Fruit fly (Drosophila melanogaster) whole organism, embryonic: ENCODE data around the gene CG17819.

Experiments
- Bteb2 ChIP-seq: fragments of 200-800 bp; sonication (Bioruptor generic); optimal IDR thresholded peaks from 2 replicates; lab custom pipeline; 2016; ENCODE audit warnings: missing biosample characterization, missing genetic modification characterization
- CG10147 ChIP-seq: fragments of 200-800 bp; sonication (Bioruptor generic); optimal IDR thresholded peaks from 2 replicates; lab custom pipeline; 2019; ENCODE audit warnings: missing biosample characterization, mild to moderate bottlenecking, missing genetic modification characterization, moderate library complexity
- CG10462 ChIP-seq: fragments of 200-800 bp; sonication (Bioruptor generic); optimal IDR thresholded peaks from 2 replicates; lab custom pipeline; 2016; ENCODE audit warnings: missing biosample characterization, missing genetic modification characterization
- CG11093 ChIP-seq: fragments of 200-800 bp; sonication (Bioruptor generic); IDR thresholded peaks from 3 replicates; pipeline ENCODE4 v1.3.6; 2022; ENCODE audit warnings: missing biosample characterization, missing genetic modification characterization
- CG11723 ChIP-seq: fragments of 200-800 bp; sonication (Bioruptor generic); optimal IDR thresholded peaks from 2 replicates; lab custom pipeline; 2017; ENCODE audit warnings: missing biosample characterization, mild to moderate bottlenecking, missing genetic modification characterization
- CG12942 ChIP-seq: fragments of 200-800 bp; sonication (Bioruptor generic); optimal IDR thresholded peaks from 3 replicates; lab custom pipeline; 2016; ENCODE audit warnings: missing biosample characterization, missing genetic modification characterization
- CG13123 ChIP-seq: fragments of 200-800 bp; sonication (Bioruptor generic); optimal IDR thresholded peaks from 2 replicates; lab custom pipeline; 2016; ENCODE audit warnings: missing biosample characterization, missing genetic modification characterization
- CG15011 ChIP-seq: fragments of 200-800 bp; sonication (Bioruptor generic); optimal IDR thresholded peaks from 3 replicates; lab custom pipeline; 2018; ENCODE audit warnings: missing biosample characterization, mild to moderate bottlenecking, missing genetic modification characterization
- CG1529 ChIP-seq: fragments of 200-800 bp; sonication (Bioruptor generic); optimal IDR thresholded peaks from 3 replicates; lab custom pipeline; 2018; ENCODE audit warnings: missing biosample characterization, missing genetic modification characterization
- CG16813 ChIP-seq: fragments of 200-800 bp; sonication (Bioruptor generic); IDR thresholded peaks from 3 replicates; pipeline ENCODE4 v1.3.6; 2022; ENCODE audit warnings: missing biosample characterization, missing genetic modification characterization; ENCODE audit not compliant: partially characterized antibody
- CG17568 ChIP-seq: fragments of 200-800 bp; sonication (Bioruptor generic); optimal IDR thresholded peaks from 2 replicates; lab custom pipeline; 2018; ENCODE audit warnings: missing biosample characterization, mild to moderate bottlenecking, missing genetic modification characterization, moderate library complexity
- CG17612 ChIP-seq: fragments of 200-800 bp; sonication (Bioruptor generic); IDR thresholded peaks from 2 replicates; pipeline ENCODE4 v1.3.6; 2022; ENCODE audit warnings: missing biosample characterization, missing genetic modification characterization
- CG2889 ChIP-seq: fragments of 200-800 bp; sonication (Bioruptor generic); IDR thresholded peaks from 3 replicates; pipeline ENCODE4 v1.3.6; 2022; ENCODE audit warnings: missing biosample characterization, missing genetic modification characterization
- CG31365 ChIP-seq: fragments of 200-800 bp; sonication (Bioruptor generic); optimal IDR thresholded peaks from 2 replicates; lab custom pipeline; 2018; ENCODE audit warnings: missing biosample characterization, mild to moderate bottlenecking, missing genetic modification characterization
- CG32767 ChIP-seq: fragments of 200-800 bp; sonication (Bioruptor generic); IDR thresholded peaks from 2 replicates; pipeline ENCODE4 v1.3.6; 2022; ENCODE audit warnings: missing biosample characterization, missing genetic modification characterization
- CG4404 ChIP-seq: fragments of 200-800 bp; sonication (Bioruptor generic); IDR thresholded peaks from 2 replicates; pipeline ENCODE4 v1.3.6; 2022; ENCODE audit warnings: missing biosample characterization, missing genetic modification characterization
- CG5180 ChIP-seq: fragments of 200-800 bp; sonication (Bioruptor generic); optimal IDR thresholded peaks from 3 replicates; lab custom pipeline; 2017; ENCODE audit warnings: missing biosample characterization, missing genetic modification characterization, mild to moderate bottlenecking, moderate library complexity, missing genetic modification reagents
- CG6272 ChIP-seq: fragments of 200-800 bp; sonication (Bioruptor generic); IDR thresholded peaks from 2 replicates; pipeline ENCODE4 v1.3.6; 2022; ENCODE audit warnings: missing biosample characterization, missing genetic modification characterization
- CG6683 ChIP-seq: fragments of 200-800 bp; sonication (Bioruptor generic); optimal IDR thresholded peaks from 2 replicates; lab custom pipeline; 2017; ENCODE audit warnings: missing biosample characterization, mild to moderate bottlenecking, missing genetic modification characterization, missing genetic modification reagents
- CG8089 ChIP-seq: fragments of 200-800 bp; sonication (Bioruptor generic); optimal IDR thresholded peaks from 3 replicates; lab custom pipeline; 2016; ENCODE audit warnings: missing biosample characterization, missing genetic modification characterization
- CG8924 ChIP-seq: fragments of 200-800 bp; optimal IDR thresholded peaks from 3 replicates; lab custom pipeline; 2019; ENCODE audit warnings: missing biosample characterization, mild to moderate bottlenecking, missing genetic modification characterization, moderate library complexity
- Camta ChIP-seq: fragments of 200-800 bp; sonication (Bioruptor generic); optimal IDR thresholded peaks from 2 replicates; lab custom pipeline; 2016; ENCODE audit warnings: missing biosample characterization, missing genetic modification characterization
- Dad ChIP-seq: fragments of 200-800 bp; sonication (Bioruptor generic); optimal IDR thresholded peaks from 3 replicates; lab custom pipeline; 2016; ENCODE audit warnings: missing biosample characterization, missing genetic modification characterization
- Dfd ChIP-seq, 2 experiments: fragments of >200 bp; optimal IDR thresholded peaks; 2 replicates each; lab custom pipeline; 2017; ENCODE audit warnings: missing biosample characterization in 2 of 2, missing genetic modification characterization in 2 of 2
- E2f2 ChIP-seq: fragments of 200-800 bp; sonication (Bioruptor generic); IDR thresholded peaks from 2 replicates; pipeline ENCODE4 v1.3.6; 2022; ENCODE audit warnings: missing biosample characterization, missing genetic modification characterization
- Fer1 ChIP-seq: fragments of 200-800 bp; sonication (Bioruptor generic); optimal IDR thresholded peaks from 2 replicates; lab custom pipeline; 2017; ENCODE audit warnings: missing biosample characterization, mild to moderate bottlenecking, missing genetic modification characterization
- H2.0 ChIP-seq: fragments of 200-800 bp; sonication (Bioruptor generic); IDR thresholded peaks from 2 replicates; pipeline ENCODE4 v1.3.6; 2022; ENCODE audit warnings: missing biosample characterization, missing genetic modification characterization
- MBD-R2 ChIP-seq: fragments of 200-800 bp; sonication (Bioruptor generic); IDR thresholded peaks from 2 replicates; pipeline ENCODE4 v1.3.6; 2022; ENCODE audit warnings: missing biosample characterization, missing genetic modification characterization
- Mad ChIP-seq: fragments of 200-800 bp; sonication (Bioruptor generic); optimal IDR thresholded peaks from 2 replicates; lab custom pipeline; 2016; ENCODE audit warnings: missing biosample characterization, missing genetic modification characterization
- Meics ChIP-seq: fragments of 200-800 bp; sonication (Bioruptor generic); optimal IDR thresholded peaks from 2 replicates; lab custom pipeline; 2017; ENCODE audit warnings: missing biosample characterization, mild to moderate bottlenecking, missing genetic modification characterization
- Myb ChIP-seq: fragments of 200-800 bp; sonication (Bioruptor generic); optimal IDR thresholded peaks from 2 replicates; lab custom pipeline; 2016; ENCODE audit warnings: missing biosample characterization, missing genetic modification characterization
- NFAT ChIP-seq: fragments of 200-800 bp; sonication (Bioruptor generic); IDR thresholded peaks from 2 replicates; pipeline ENCODE4 v1.3.6; 2022; ENCODE audit warnings: missing biosample characterization, missing genetic modification characterization
- PHDP ChIP-seq: fragments of 200-800 bp; sonication (Bioruptor generic); optimal IDR thresholded peaks from 3 replicates; lab custom pipeline; 2018; ENCODE audit warnings: missing biosample characterization, mild to moderate bottlenecking, missing genetic modification characterization, moderate library complexity
- Sin3A ChIP-seq: fragments of >200 bp; optimal IDR thresholded peaks from 2 replicates; lab custom pipeline; 2018
- Six4 ChIP-seq: fragments of 200-800 bp; sonication (Bioruptor generic); optimal IDR thresholded peaks from 2 replicates; lab custom pipeline; 2016; ENCODE audit warnings: missing biosample characterization, missing genetic modification characterization
- ab ChIP-seq: fragments of 200-800 bp; sonication (Bioruptor generic); optimal IDR thresholded peaks from 2 replicates; lab custom pipeline; 2016; ENCODE audit warnings: missing biosample characterization, missing genetic modification characterization
- ato ChIP-seq: fragments of 200-800 bp; sonication (Bioruptor generic); IDR thresholded peaks from 2 replicates; pipeline ENCODE4 v1.3.6; 2022; ENCODE audit warnings: missing biosample characterization, missing genetic modification characterization; ENCODE audit not compliant: partially characterized antibody
- bbx ChIP-seq: fragments of 200-800 bp; sonication (Bioruptor generic); IDR thresholded peaks from 2 replicates; pipeline ENCODE4 v1.3.6; 2022; ENCODE audit warnings: missing biosample characterization, missing genetic modification characterization; ENCODE audit not compliant: partially characterized antibody
- ci ChIP-seq: fragments of 200-800 bp; sonication (Bioruptor generic); IDR thresholded peaks from 3 replicates; pipeline ENCODE4 v1.3.6; 2022; ENCODE audit warnings: missing biosample characterization, missing genetic modification characterization
- corto ChIP-seq: fragments of 200-800 bp; sonication (Bioruptor generic); optimal IDR thresholded peaks from 2 replicates; lab custom pipeline; 2016; ENCODE audit warnings: missing biosample characterization, mild to moderate bottlenecking, missing genetic modification characterization, moderate library complexity
- crol ChIP-seq: fragments of 200-800 bp; sonication (Bioruptor generic); IDR thresholded peaks from 2 replicates; pipeline ENCODE4 v1.3.6; 2022; ENCODE audit warnings: missing biosample characterization, missing genetic modification characterization
- exex ChIP-seq: fragments of 200-800 bp; sonication (Bioruptor generic); optimal IDR thresholded peaks from 4 replicates; lab custom pipeline; 2018; ENCODE audit warnings: missing biosample characterization, mild to moderate bottlenecking, missing genetic modification characterization, moderate library complexity
- fd96Cb ChIP-seq: fragments of 200-800 bp; sonication (Bioruptor generic); optimal IDR thresholded peaks from 2 replicates; lab custom pipeline; 2018; ENCODE audit warnings: missing biosample characterization, mild to moderate bottlenecking, missing genetic modification characterization, moderate library complexity
- fu2 ChIP-seq: fragments of 200-800 bp; sonication (Bioruptor generic); optimal IDR thresholded peaks from 2 replicates; lab custom pipeline; 2016; ENCODE audit warnings: missing biosample characterization, missing genetic modification characterization
- gem ChIP-seq: fragments of 200-800 bp; sonication (Bioruptor generic); optimal IDR thresholded peaks from 2 replicates; lab custom pipeline; 2019; ENCODE audit warnings: missing biosample characterization, mild to moderate bottlenecking, missing genetic modification characterization, moderate library complexity
- hb ChIP-seq: fragments of 200-800 bp; sonication (Bioruptor generic); IDR thresholded peaks from 3 replicates; pipeline ENCODE4 v1.3.6; 2022; ENCODE audit warnings: missing biosample characterization, missing genetic modification characterization; ENCODE audit not compliant: partially characterized antibody
- scrt ChIP-seq: fragments of 200-800 bp; sonication (Bioruptor generic); optimal IDR thresholded peaks from 2 replicates; lab custom pipeline; 2018; ENCODE audit warnings: missing biosample characterization, mild to moderate bottlenecking, missing genetic modification characterization, moderate library complexity
- sens ChIP-seq: fragments of 200-800 bp; sonication (Bioruptor generic); peaks from one replicate; lab custom pipeline; 2016; ENCODE audit warnings: missing biosample characterization, missing genetic modification characterization
- sqz ChIP-seq: fragments of 200-800 bp; sonication (Bioruptor generic); optimal IDR thresholded peaks from 3 replicates; lab custom pipeline; 2018; ENCODE audit warnings: missing biosample characterization, mild to moderate bottlenecking, missing genetic modification characterization
- stwl ChIP-seq: fragments of 200-800 bp; sonication (Bioruptor generic); optimal IDR thresholded peaks from 3 replicates; lab custom pipeline; 2018; ENCODE audit warnings: missing biosample characterization, mild to moderate bottlenecking, missing genetic modification characterization, moderate library complexity
- trh ChIP-seq: fragments of 200-800 bp; sonication (Bioruptor generic); optimal IDR thresholded peaks from 2 replicates; lab custom pipeline; 2016; ENCODE audit warnings: missing biosample characterization, missing genetic modification characterization

Gene CG17819

dm6 chr3R:21886861-21887587, 1.7 kb upstream of the CG17819 start, which contains the start of the genes CG6678 and dnd (continued):
- TF ChIP-seq CG31365 (tag; lab: Kevin White, UChicago) (peak; percentile 14), MBD-R2 (peak; percentile 35), fu2 (GFP tag; lab: Kevin White, UChicago) (no peak), Meics (no peak), Dad (GFP tag; lab: Kevin White, UChicago) (no peak), CG11723 (no peak), NFAT (GFP tag; lab: Robert Waterston, UW) (peak; percentile 59; the same call in 1 of the 2 replicates), CG32767 (GFP tag; lab: Robert Waterston, UW) (no peak), crol (GFP tag; lab: Robert Waterston, UW) (peak; percentile 92), Six4 (GFP tag; lab: Kevin White, UChicago) (no peak), E2f2 (GFP tag; lab: Robert Waterston, UW) (peak; percentile 90), CG12942 (GFP tag; lab: Kevin White, UChicago) (no peak), CG5180 (no peak), sqz (no peak), trh (GFP tag; lab: Kevin White, UChicago) (no peak), CG17612 (GFP tag; lab: Robert Waterston, UW) (no peak), Dfd (GFP tag; optimal IDR thresholded peaks at IDR 0.05; lab: Kevin White, UChicago) (no peak), CG2889 (GFP tag; lab: Robert Waterston, UW) (no peak), CG13123 (GFP tag; lab: Kevin White, UChicago) (no peak), Sin3A (lab: Kevin White, UChicago) (no peak), CG15011 (GFP tag; lab: Kevin White, UChicago) (no peak), CG1529 (GFP tag; lab: Kevin White, UChicago) (no peak), ab (GFP tag; lab: Kevin White, UChicago) (no peak), CG11093 (GFP tag; lab: Robert Waterston, UW) (no peak), bbx (GFP tag; lab: Robert Waterston, UW) (0 out of 2 replicates have a peak, but pooled peaks have one; percentile 21), CG10462 (GFP tag; lab: Kevin White, UChicago) (no peak), Camta (GFP tag; lab: Kevin White, UChicago) (no peak), Myb (GFP tag; lab: Kevin White, UChicago) (no peak), Bteb2 (GFP tag; lab: Kevin White, UChicago) (no peak), Fer1 (GFP tag; lab: Kevin White, UChicago) (no peak), Mad (GFP tag; lab: Kevin White, UChicago) (no peak), CG10147 (GFP tag; lab: Kevin White, UChicago) (no peak), CG6683 (no peak), CG17568 (no peak), CG6272 (GFP tag; lab: Robert Waterston, UW) (no peak), CG16813 (GFP tag; lab: Robert Waterston, UW) (no peak), corto (no peak), PHDP (tag; lab: Kevin White, UChicago) (no peak), ato (GFP tag; lab: Robert Waterston, UW) (no peak), ci (GFP tag; lab: Robert Waterston, UW) (no peak; the same call in 2 of the 3 replicates), hb (GFP tag; lab: Robert Waterston, UW) (no peak), H2.0 (GFP tag; lab: Robert Waterston, UW) (no peak), CG8089 (no peak), exex (tag; lab: Kevin White, UChicago) (peak; percentile 56), sens (GFP tag; lab: Kevin White, UChicago) (peak; percentile 43), CG4404 (GFP tag; lab: Robert Waterston, UW) (no peak), stwl (peak; percentile 36), gem (tag; lab: Kevin White, UChicago) (no peak), CG8924 (tag; lab: Kevin White, UChicago) (no peak), fd96Cb (no peak), scrt (GFP tag; lab: Kevin White, UChicago) (no peak)
